Worm (Caenorhabditis elegans): Measurements from ENCODE around the gene tag-267.

Gene tag-267

DNA sequence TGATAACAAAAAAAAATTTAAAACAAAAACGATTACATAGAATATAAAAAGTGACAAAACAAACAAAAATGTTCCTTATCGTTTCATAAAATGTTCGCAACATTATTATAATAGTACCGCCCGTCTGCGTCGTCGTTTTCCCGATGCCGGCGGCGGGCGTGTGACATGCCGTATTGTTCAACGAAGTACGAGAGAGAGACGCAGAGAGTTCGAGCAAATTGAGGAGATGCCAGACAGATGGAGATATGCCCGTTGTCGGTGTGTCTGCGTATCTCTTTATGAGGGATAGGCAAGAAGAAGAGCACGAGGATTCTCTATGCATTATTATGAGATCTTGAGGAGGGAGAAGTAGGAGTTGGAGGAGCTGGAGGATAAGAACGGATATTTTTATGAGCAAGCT is 16.8 kb upstream of the tag-267 start (continued):
- TF ChIP-seq T26A5.8 (tag; optimal IDR thresholded peaks at IDR 0.05): no peak
- no peak for TF ChIP-seq akir-1 (GFP tag; optimal IDR thresholded peaks at IDR 0.05)
- 0 out of 2 replicates have a peak, but pooled peaks have one; percentile 12 for TF ChIP-seq Y95B8A.8 (GFP tag; IDR thresholded peaks at IDR 0.05)
- peak; percentile 62 for TF ChIP-seq atf-7 (tag; optimal IDR thresholded peaks at IDR 0.05)
- TF ChIP-seq ztf-18 (tag; optimal IDR thresholded peaks at IDR 0.05): peak; percentile 74
- peak; percentile 39; the same call in 1 of the 2 replicates for TF ChIP-seq C06A6.2 (GFP tag; conservative IDR thresholded peaks at IDR 0.05)
- peak; percentile 97 for TF ChIP-seq zfh-2 (GFP tag; conservative IDR thresholded peaks at IDR 0.05)
- TF ChIP-seq die-1 (tag; optimal IDR thresholded peaks at IDR 0.05): no peak
- no peak for TF ChIP-seq B0019.2 (GFP tag; conservative IDR thresholded peaks at IDR 0.05)
- TF ChIP-seq F23B12.7 (tag; optimal IDR thresholded peaks at IDR 0.05; ENCODE audit: insufficient read depth): peak; percentile 9
- no peak for TF ChIP-seq madf-3 (GFP tag; IDR thresholded peaks at IDR 0.05)
- TF ChIP-seq ceh-100 (GFP tag; IDR thresholded peaks at IDR 0.05): no peak
- peak; percentile 82 for TF ChIP-seq ztf-22 (GFP tag; optimal IDR thresholded peaks at IDR 0.05)
- TF ChIP-seq mcd-1 (GFP tag; IDR thresholded peaks at IDR 0.05): peak; percentile 70
- no peak for TF ChIP-seq bed-1 (GFP tag; IDR thresholded peaks at IDR 0.05)
- TF ChIP-seq chd-7 (tag; optimal IDR thresholded peaks at IDR 0.05): peak; percentile 73
- peak; percentile 92 for TF ChIP-seq ceh-27 (GFP tag; optimal IDR thresholded peaks at IDR 0.05)
- no peak for TF ChIP-seq xnd-1 (tag; optimal IDR thresholded peaks at IDR 0.05)
- TF ChIP-seq aptf-3 (GFP tag; IDR thresholded peaks at IDR 0.05): no peak
- TF ChIP-seq mel-28 (tag; optimal IDR thresholded peaks at IDR 0.05; ENCODE audit: borderline replicate concordance): no peak
- TF ChIP-seq nfyb-1 (GFP tag; IDR thresholded peaks at IDR 0.05): peak; percentile 74
- TF ChIP-seq B0035.1 (tag; optimal IDR thresholded peaks at IDR 0.05): no peak
- TF ChIP-seq dpl-1 (GFP tag; optimal IDR thresholded peaks at IDR 0.05): no peak
- peak; percentile 53; the same call in 1 of the 2 replicates for TF ChIP-seq Y53G8AR.9 (GFP tag; conservative IDR thresholded peaks at IDR 0.05)
- no peak for TF ChIP-seq Y53F4B.3 (GFP tag; IDR thresholded peaks at IDR 0.05)
- peak; percentile 60 for TF ChIP-seq ekl-4 (GFP tag; IDR thresholded peaks at IDR 0.05)
- TF ChIP-seq lin-35 (GFP tag; optimal IDR thresholded peaks at IDR 0.05): peak in 1 of 3 experiments; percentile 18
- no peak for TF ChIP-seq ccch-3 (GFP tag; optimal IDR thresholded peaks at IDR 0.05)
- TF ChIP-seq gei-17 (GFP tag; optimal IDR thresholded peaks at IDR 0.05): peak; percentile 42
- no peak for TF ChIP-seq cebp-2 (GFP tag; IDR thresholded peaks at IDR 0.05)
- TF ChIP-seq hmg-1.2 (GFP tag; IDR thresholded peaks at IDR 0.05): peak; percentile 83
- TF ChIP-seq dpff-1 (tag; optimal IDR thresholded peaks at IDR 0.05): no peak
- peak; percentile 70 to 76 for TF ChIP-seq let-607 (tag; optimal IDR thresholded peaks at IDR 0.05)
- TF ChIP-seq lin-54 (GFP tag; optimal IDR thresholded peaks at IDR 0.05): peak; percentile 53
- no peak for TF ChIP-seq ztf-3 (GFP tag; optimal IDR thresholded peaks at IDR 0.05)
- peak; percentile 37; the same call in 1 of the 2 replicates for TF ChIP-seq lir-1 (GFP tag; conservative IDR thresholded peaks at IDR 0.05)
- TF ChIP-seq D2030.7 (GFP tag; IDR thresholded peaks at IDR 0.05): no peak
- TF ChIP-seq K11D2.4 (GFP tag; IDR thresholded peaks at IDR 0.05): peak; percentile 77; the same call in 1 of the 2 replicates
- peak; percentile 69 for TF ChIP-seq tbp1 (GFP tag; optimal IDR thresholded peaks at IDR 0.05)
- no peak for TF ChIP-seq F37B4.10 (GFP tag; IDR thresholded peaks at IDR 0.05)
- peak; percentile 89 for TF ChIP-seq K12H6.12 (tag; optimal IDR thresholded peaks at IDR 0.05)
- TF ChIP-seq attf-5 (GFP tag; optimal IDR thresholded peaks at IDR 0.05): peak; percentile 97
- TF ChIP-seq snpc-4 (GFP tag; optimal IDR thresholded peaks at IDR 0.05): no peak
- peak; percentile 56 to 78 (median 67) for TF ChIP-seq snpc-4 (tag; optimal IDR thresholded peaks at IDR 0.05)
- peak; percentile 20 for TF ChIP-seq F22D6.2 (tag; optimal IDR thresholded peaks at IDR 0.05)
- no peak for TF ChIP-seq Y67H2A.10 (GFP tag; conservative IDR thresholded peaks at IDR 0.05)
- TF ChIP-seq tlf-1 (GFP tag; optimal IDR thresholded peaks at IDR 0.05): peak; percentile 67
- peak; percentile 64 for TF ChIP-seq ets-4 (GFP tag; optimal IDR thresholded peaks at IDR 0.05)
- peak; percentile 52; the same call in 1 of the 2 replicates for TF ChIP-seq hmg-20 (GFP tag; IDR thresholded peaks at IDR 0.05)
